Fruit fly (Drosophila melanogaster) whole organism, prepupa: Measurements from ENCODE around the gene Agpat3.

ENCODE experiments used
- Blimp-1 ChIP-seq: fragments of 200-800 bp; sonication (Bioruptor generic); optimal IDR thresholded peaks from 3 replicates; lab custom pipeline; 2017; ENCODE audit warnings: missing biosample characterization, missing genetic modification characterization, mild to moderate bottlenecking, moderate library complexity, missing genetic modification reagents
- CG10631 ChIP-seq: fragments of 200-800 bp; sonication (Bioruptor generic); optimal IDR thresholded peaks from 2 replicates; lab custom pipeline; 2016; ENCODE audit warnings: missing biosample characterization, missing genetic modification characterization
- CG10669 ChIP-seq: fragments of 200-800 bp; sonication (Bioruptor generic); optimal IDR thresholded peaks from 3 replicates; lab custom pipeline; 2018; ENCODE audit warnings: missing biosample characterization, mild to moderate bottlenecking, missing genetic modification characterization, moderate library complexity
- CG11294 ChIP-seq: fragments of 200-800 bp; sonication (Bioruptor generic); IDR thresholded peaks from 2 replicates; pipeline ENCODE4 v1.3.6; 2022; ENCODE audit warnings: missing biosample characterization, missing genetic modification characterization
- CG11762 ChIP-seq: fragments of 200-800 bp; sonication (Bioruptor generic); optimal IDR thresholded peaks from 3 replicates; lab custom pipeline; 2016; ENCODE audit warnings: missing biosample characterization, missing genetic modification characterization; ENCODE audit not compliant: insufficient read depth
- CG11902 ChIP-seq: fragments of 200-800 bp; sonication (Bioruptor generic); optimal IDR thresholded peaks from 3 replicates; lab custom pipeline; 2016; ENCODE audit warnings: missing biosample characterization, missing genetic modification characterization
- CG16779 ChIP-seq: fragments of 200-800 bp; sonication (Bioruptor generic); optimal IDR thresholded peaks from 3 replicates; lab custom pipeline; 2017; ENCODE audit warnings: missing biosample characterization, mild to moderate bottlenecking, missing genetic modification characterization
- CG3032 ChIP-seq: fragments of 200-800 bp; optimal IDR thresholded peaks from 2 replicates; lab custom pipeline; 2019; ENCODE audit warnings: missing biosample characterization, mild to moderate bottlenecking, missing genetic modification characterization, moderate library complexity
- CG31627 ChIP-seq: fragments of 200-800 bp; sonication (Bioruptor generic); optimal IDR thresholded peaks from 3 replicates; lab custom pipeline; 2016; ENCODE audit warnings: missing biosample characterization, missing genetic modification characterization
- CG34406 ChIP-seq: fragments of 200-800 bp; sonication (Bioruptor generic); optimal IDR thresholded peaks from 3 replicates; lab custom pipeline; 2016; ENCODE audit warnings: missing biosample characterization, missing genetic modification characterization
- CG4318 ChIP-seq: fragments of 200-800 bp; sonication (Bioruptor generic); optimal IDR thresholded peaks from 3 replicates; lab custom pipeline; 2017; ENCODE audit warnings: missing biosample characterization, mild to moderate bottlenecking, missing genetic modification characterization
- CG6808 ChIP-seq: fragments of 200-800 bp; sonication (Bioruptor generic); optimal IDR thresholded peaks from 3 replicates; lab custom pipeline; 2017; ENCODE audit warnings: missing biosample characterization, missing genetic modification characterization, mild to moderate bottlenecking, moderate library complexity, missing genetic modification reagents
- CG7368 ChIP-seq: fragments of 200-800 bp; sonication (Bioruptor generic); optimal IDR thresholded peaks from 3 replicates; lab custom pipeline; 2016; ENCODE audit warnings: missing biosample characterization, missing genetic modification characterization
- CG8119 ChIP-seq: fragments of 200-800 bp; sonication (Bioruptor generic); IDR thresholded peaks from 3 replicates; pipeline ENCODE4 v1.3.6; 2022; ENCODE audit warnings: missing biosample characterization, missing genetic modification characterization
- CG8632 ChIP-seq: fragments of 200-800 bp; sonication (Bioruptor generic); optimal IDR thresholded peaks from 3 replicates; lab custom pipeline; 2016; ENCODE audit warnings: missing biosample characterization, missing genetic modification characterization
- CG9139 ChIP-seq: fragments of 200-800 bp; sonication (Bioruptor generic); optimal IDR thresholded peaks from 3 replicates; lab custom pipeline; 2017; ENCODE audit warnings: missing biosample characterization, mild to moderate bottlenecking, missing genetic modification characterization
- Eip75B ChIP-seq: fragments of 200-800 bp; sonication (Bioruptor generic); optimal IDR thresholded peaks from 3 replicates; lab custom pipeline; 2016; ENCODE audit warnings: missing biosample characterization, missing genetic modification characterization
- Eip93F ChIP-seq: fragments of 200-800 bp; sonication (Bioruptor generic); optimal IDR thresholded peaks from 2 replicates; lab custom pipeline; 2016; ENCODE audit warnings: missing biosample characterization, mild to moderate bottlenecking, missing genetic modification characterization
- Gug ChIP-seq: fragments of 200-800 bp; sonication (Bioruptor generic); IDR thresholded peaks from 2 replicates; pipeline ENCODE4 v1.3.6; 2022; ENCODE audit warnings: missing biosample characterization, missing genetic modification characterization
- Hr38 ChIP-seq: sonication (Bioruptor generic); optimal IDR thresholded peaks from 2 replicates; lab custom pipeline; 2016; ENCODE audit warnings: missing biosample characterization, missing genetic modification characterization
- Met ChIP-seq: fragments of 200-800 bp; sonication (Bioruptor generic); optimal IDR thresholded peaks from 3 replicates; lab custom pipeline; 2016; ENCODE audit warnings: missing biosample characterization, missing genetic modification characterization
- Smox ChIP-seq: fragments of 200-800 bp; sonication (Bioruptor generic); optimal IDR thresholded peaks from 3 replicates; lab custom pipeline; 2016; ENCODE audit warnings: missing biosample characterization, missing genetic modification characterization
- achi ChIP-seq: fragments of 200-800 bp; sonication (Bioruptor generic); optimal IDR thresholded peaks from 3 replicates; lab custom pipeline; 2016; ENCODE audit warnings: missing biosample characterization, missing genetic modification characterization
- cyc ChIP-seq: fragments of 200-800 bp; sonication (Bioruptor generic); optimal IDR thresholded peaks from 3 replicates; lab custom pipeline; 2016; ENCODE audit warnings: missing biosample characterization, missing genetic modification characterization
- eg ChIP-seq: fragments of 200-800 bp; sonication (Bioruptor generic); IDR thresholded peaks from 3 replicates; pipeline ENCODE4 v1.3.6; 2022; ENCODE audit warnings: missing biosample characterization, missing genetic modification characterization
- esn ChIP-seq: fragments of 200-800 bp; sonication (Bioruptor generic); optimal IDR thresholded peaks from 2 replicates; lab custom pipeline; 2016; ENCODE audit warnings: missing biosample characterization, mild to moderate bottlenecking, missing genetic modification characterization, moderate library complexity
- fkh ChIP-seq: fragments of 200-800 bp; sonication (Bioruptor generic); optimal IDR thresholded peaks from 3 replicates; lab custom pipeline; 2017; ENCODE audit warnings: missing biosample characterization, mild to moderate bottlenecking, missing genetic modification characterization, moderate library complexity
- lz ChIP-seq: fragments of 200-800 bp; sonication (Bioruptor generic); optimal IDR thresholded peaks from 3 replicates; lab custom pipeline; 2016; ENCODE audit warnings: missing biosample characterization, missing genetic modification characterization
- pdm3 ChIP-seq: fragments of 200-800 bp; sonication (Bioruptor generic); optimal IDR thresholded peaks from 3 replicates; lab custom pipeline; 2016; ENCODE audit warnings: missing biosample characterization, missing genetic modification characterization
- svp ChIP-seq: fragments of 200-800 bp; sonication (Bioruptor generic); peaks from one replicate; lab custom pipeline; 2016; ENCODE audit warnings: missing biosample characterization, missing genetic modification characterization

The Agpat3 gene

DNA sequence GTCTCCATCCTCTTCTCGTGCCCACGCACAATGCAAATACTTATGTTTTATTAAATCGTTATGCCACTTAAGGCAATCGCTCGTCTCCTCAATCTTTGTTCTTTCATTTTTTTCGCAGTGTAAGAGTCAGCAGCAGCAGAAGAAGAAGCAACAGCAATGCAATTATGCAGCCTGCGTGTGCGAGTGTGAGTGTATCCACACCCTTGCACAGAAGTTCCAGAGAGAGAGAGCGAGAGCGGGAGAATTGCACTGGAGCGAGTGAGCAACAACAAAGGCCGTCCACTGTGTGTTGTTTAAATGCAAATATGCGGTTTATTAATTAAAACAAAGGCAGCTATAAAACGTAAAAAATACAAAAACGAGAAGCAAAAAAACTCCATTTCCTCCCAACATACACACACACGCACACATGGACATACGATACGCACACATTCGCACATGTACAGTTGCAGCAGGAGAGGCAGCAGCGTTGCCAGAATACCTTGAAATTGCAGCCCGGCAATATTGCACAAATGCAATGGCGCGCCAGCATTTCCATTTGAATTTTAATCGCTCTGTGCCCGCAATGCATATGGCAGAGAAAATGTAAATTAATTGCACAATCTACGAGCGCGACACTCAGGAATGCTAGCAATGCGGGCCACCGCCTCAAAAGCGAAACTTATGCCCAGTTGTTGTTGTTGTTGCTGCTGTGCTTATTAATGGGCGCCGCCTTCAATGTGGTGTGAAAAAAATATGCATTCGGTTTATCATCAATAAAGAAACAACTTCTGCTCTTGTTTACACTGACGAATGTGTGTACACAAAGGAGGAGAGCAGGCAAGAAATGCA, 23.1 kb upstream of the Agpat3 start (continued):
- TF ChIP-seq achi (GFP tag; lab: Kevin White, UChicago): peak; percentile 8
- peak; percentile 44 for TF ChIP-seq Gug (GFP tag; lab: Robert Waterston, UW)
- TF ChIP-seq Hr38 (GFP tag; lab: Kevin White, UChicago): no peak
- TF ChIP-seq CG8632 (GFP tag; lab: Kevin White, UChicago): peak; percentile 42
- peak; percentile 59 for TF ChIP-seq esn (GFP tag; lab: Kevin White, UChicago)
- peak; percentile 64 for TF ChIP-seq lz
- peak; percentile 61 for TF ChIP-seq CG6808 (GFP tag; lab: Kevin White, UChicago)
- no peak for TF ChIP-seq CG4318 (GFP tag; lab: Kevin White, UChicago)
- peak; percentile 63 for TF ChIP-seq CG10669
- TF ChIP-seq Met: peak; percentile 64

DNA sequence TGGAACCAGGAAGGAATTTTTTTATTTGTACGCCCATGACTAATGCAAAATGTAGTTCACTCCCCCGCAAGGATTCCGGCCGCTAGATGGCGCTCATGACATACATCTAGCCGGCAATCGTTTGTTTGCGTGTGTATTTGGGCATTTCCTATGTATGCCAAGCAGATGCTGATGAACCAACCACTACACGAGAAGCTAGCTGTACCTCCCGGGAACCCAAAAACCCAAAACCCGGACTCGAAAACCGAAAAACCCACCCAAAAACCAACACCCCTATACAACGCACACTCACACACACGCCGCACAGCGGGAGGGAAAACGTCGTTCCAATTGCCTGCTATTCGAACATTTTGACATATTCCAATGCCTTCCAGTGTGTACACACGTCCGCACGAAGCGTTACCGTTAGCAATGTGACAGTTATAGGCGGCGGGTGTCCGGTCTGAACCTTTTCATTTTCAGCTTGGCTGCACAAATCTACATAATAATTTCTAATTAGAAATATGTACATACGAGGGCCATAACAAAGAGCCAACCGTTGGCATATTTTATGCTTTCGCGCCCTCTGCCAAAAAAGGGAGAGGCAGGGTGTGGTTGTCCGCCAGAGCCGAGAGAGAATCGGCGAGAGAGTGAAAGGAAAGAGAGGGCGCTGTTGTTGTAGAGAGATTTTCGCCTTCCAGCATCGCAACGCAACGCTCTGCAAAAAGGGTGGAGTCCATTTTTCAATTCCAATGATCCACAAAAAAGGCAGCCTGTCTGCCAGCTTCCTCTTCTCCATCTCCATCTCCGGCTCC, 22.3 kb upstream of the Agpat3 start:
- TF ChIP-seq CG10631 (GFP tag; lab: Kevin White, UChicago) (peak; percentile 40), svp (GFP tag; lab: Kevin White, UChicago) (peak; percentile 75), CG8119 (GFP tag; lab: Robert Waterston, UW) (no peak), Blimp-1 (no peak), CG11902 (no peak), CG4318 (GFP tag; lab: Kevin White, UChicago) (no peak)

DNA sequence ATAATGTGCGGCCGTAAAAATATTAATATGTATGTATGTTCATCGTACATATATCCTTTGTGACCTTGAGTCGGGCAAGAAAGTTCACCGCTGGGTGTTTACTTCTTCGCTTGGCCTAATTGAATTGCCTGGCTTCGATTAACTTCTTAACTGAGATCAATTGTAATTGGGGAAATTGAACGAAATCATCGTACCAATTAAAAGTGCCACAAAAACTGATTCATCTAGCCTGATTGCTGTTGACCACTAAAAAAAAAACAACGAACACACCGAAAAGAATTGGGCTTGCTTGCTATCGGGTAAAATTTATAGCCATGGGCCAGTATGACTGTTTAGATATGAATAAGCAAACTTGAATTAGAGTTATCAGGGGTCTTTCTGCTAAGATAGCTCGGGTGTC, 16.5 kb upstream of the Agpat3 start:
- TF ChIP-seq CG3032 (tag; lab: Kevin White, UChicago) (no peak), CG9139 (GFP tag; lab: Kevin White, UChicago) (no peak), Smox (GFP tag; lab: Kevin White, UChicago) (no peak), CG34406 (no peak), achi (GFP tag; lab: Kevin White, UChicago) (no peak), svp (GFP tag; lab: Kevin White, UChicago) (peak; percentile 60), CG6808 (GFP tag; lab: Kevin White, UChicago) (no peak)

- TF ChIP-seq cyc: no peak
- TF ChIP-seq CG7368: no peak
- TF ChIP-seq CG6808 (GFP tag; lab: Kevin White, UChicago): no peak
- no peak for TF ChIP-seq Gug (GFP tag; lab: Robert Waterston, UW)
- TF ChIP-seq Eip75B (GFP tag; lab: Kevin White, UChicago): no peak
- no peak for TF ChIP-seq Eip93F (GFP tag; lab: Kevin White, UChicago)
These were observed 14.4 kb upstream of the Agpat3 start, which contains the start of gene CG44836 for dm6 chr3L:16400175-16400574. Gene CG44836, minus strand, starts transcription at chr3L:16400275.

DNA sequence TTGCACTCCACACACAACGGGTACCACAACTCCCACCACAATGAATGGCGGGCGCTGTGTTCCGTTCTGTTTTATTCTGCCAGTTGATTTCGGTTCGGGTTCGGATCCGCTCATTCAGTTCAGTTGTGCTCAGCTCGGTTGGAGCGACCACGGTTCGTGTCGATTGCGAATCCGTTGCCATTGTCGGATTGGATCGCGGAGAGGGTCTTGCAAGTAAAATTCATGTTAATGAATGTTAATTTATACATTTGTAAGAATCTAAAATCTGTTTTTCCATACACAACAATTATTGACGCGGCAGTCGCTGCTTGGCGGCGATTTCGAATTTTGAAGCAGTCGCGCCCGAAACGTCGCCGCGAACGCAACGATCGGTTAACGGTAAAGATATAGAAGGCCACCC, 8.7 kb upstream of the Agpat3 start, which contains the start of gene Gagr:
TSS of gene Gagr (plus strand) at position 81 of the 400 bp plus-strand sequence.
- TF ChIP-seq CG16779 (tag; lab: Kevin White, UChicago) (no peak), CG31627 (GFP tag; lab: Kevin White, UChicago) (no peak), svp (GFP tag; lab: Kevin White, UChicago) (peak; percentile 22)
- TF ChIP-seq, all 60 proteins: peak for 1

dm6 chr3L:16393700-16394099, 7.9 kb upstream of the Agpat3 start:
- no peak for TF ChIP-seq CG11294 (GFP tag; lab: Robert Waterston, UW)
- TF ChIP-seq CG31627 (GFP tag; lab: Kevin White, UChicago): no peak
- no peak for TF ChIP-seq pdm3 (GFP tag; lab: Kevin White, UChicago)
- peak; percentile 65 for TF ChIP-seq fkh (GFP tag; lab: Kevin White, UChicago)
- no peak for TF ChIP-seq eg (GFP tag; lab: Robert Waterston, UW)
- no peak for TF ChIP-seq CG11762 (GFP tag; lab: Kevin White, UChicago)
- no peak for TF ChIP-seq Eip93F (GFP tag; lab: Kevin White, UChicago)
- TF ChIP-seq, all 60 proteins: peak for 1
